Fruit fly (Drosophila melanogaster): Measurements from ENCODE around the gene CG11694.
A peak's percentile ranks its signal among the peaks of the same experiment; 100 is the strongest.

Gene CG11694

DNA sequence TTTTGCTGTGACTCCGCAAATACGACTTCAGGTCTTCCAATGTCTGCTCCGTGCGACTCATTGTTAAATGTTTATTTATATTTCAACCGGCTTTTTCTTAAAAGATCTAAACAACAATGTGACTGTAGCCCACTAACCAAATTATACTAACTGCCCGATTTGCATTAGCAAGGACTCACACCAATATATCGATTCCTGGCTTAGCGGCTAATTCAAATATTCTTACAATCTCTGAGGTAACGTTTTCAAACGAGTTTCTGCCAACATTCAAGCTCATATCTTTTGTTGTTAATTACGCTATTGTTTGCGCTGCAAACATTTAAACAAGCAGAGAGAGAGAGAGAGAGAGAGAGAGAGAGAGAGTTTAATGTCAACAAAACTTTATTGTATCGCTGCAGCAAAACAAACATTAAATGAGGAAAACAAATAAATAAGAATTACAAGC is 3.4 kb downstream of the CG11694 start, which contains the start of gene tex (continued):
- TF ChIP-seq CG10209 (GFP tag; optimal IDR thresholded peaks at IDR 0.05) = no peak
- no peak for TF ChIP-seq Hr51 (GFP tag; optimal IDR thresholded peaks at IDR 0.05)
- TF ChIP-seq kni (GFP tag; optimal IDR thresholded peaks at IDR 0.05) = peak; percentile 68
- no peak for TF ChIP-seq CG2678 (tag; optimal IDR thresholded peaks at IDR 0.05)
- TF ChIP-seq Dfd (GFP tag; optimal IDR thresholded peaks at IDR 0.05) = no peak
- no peak for TF ChIP-seq crol (GFP tag; IDR thresholded peaks at IDR 0.05)
- no peak for TF ChIP-seq CG7928 (GFP tag; optimal IDR thresholded peaks at IDR 0.05)
- TF ChIP-seq CG10565 (GFP tag; optimal IDR thresholded peaks at IDR 0.05) = no peak
- TF ChIP-seq Hmx (GFP tag; optimal IDR thresholded peaks at IDR 0.05) = no peak
- TF ChIP-seq nmo (GFP tag; optimal IDR thresholded peaks at IDR 0.05) = peak; percentile 55
- peak; percentile 89 for TF ChIP-seq Asciz (GFP tag; optimal IDR thresholded peaks at IDR 0.05)
- peak in 1 of 2 experiments; percentile 76 for TF ChIP-seq Pdp1 (GFP tag; optimal IDR thresholded peaks at IDR 0.05)
- TF ChIP-seq Adf1 (GFP tag; IDR thresholded peaks at IDR 0.05) = no peak
- no peak for TF ChIP-seq dpn (GFP tag; optimal IDR thresholded peaks at IDR 0.05)
- peak; percentile 22 for TF ChIP-seq CG1233 (GFP tag; optimal IDR thresholded peaks at IDR 0.05)
- peak; percentile 27; the same call in 1 of the 3 replicates for TF ChIP-seq knrl (GFP tag; IDR thresholded peaks at IDR 0.05; ENCODE audit: partially characterized antibody)
- no peak for TF ChIP-seq sug (tag; optimal IDR thresholded peaks at IDR 0.05)
- TF ChIP-seq CG15514 (GFP tag; optimal IDR thresholded peaks at IDR 0.05) = peak; percentile 56
- TF ChIP-seq Eip74EF (GFP tag; optimal IDR thresholded peaks at IDR 0.05) = peak in 1 of 2 experiments; percentile 80
- peak; percentile 29; the same call in 1 of the 3 replicates for TF ChIP-seq otp (GFP tag; IDR thresholded peaks at IDR 0.05)
- no peak for TF ChIP-seq lab (GFP tag; optimal IDR thresholded peaks at IDR 0.05)
- TF ChIP-seq unc-4 (GFP tag; IDR thresholded peaks at IDR 0.05; ENCODE audit: partially characterized antibody) = peak; percentile 50
- TF ChIP-seq chif (GFP tag; optimal IDR thresholded peaks at IDR 0.05) = peak in 1 of 2 experiments; percentile 14
- TF ChIP-seq Opbp (GFP tag; IDR thresholded peaks at IDR 0.05; ENCODE audit: partially characterized antibody) = no peak
- peak; percentile 35 for TF ChIP-seq HmgD (GFP tag; optimal IDR thresholded peaks at IDR 0.05)
- peak; percentile 67 for TF ChIP-seq CG13287 (GFP tag; IDR thresholded peaks at IDR 0.05; ENCODE audit: partially characterized antibody)
- no peak for TF ChIP-seq Vsx1 (GFP tag; optimal IDR thresholded peaks at IDR 0.05)
- peak; percentile 79 for TF ChIP-seq trem (tag; optimal IDR thresholded peaks at IDR 0.05)
- TF ChIP-seq CG18262 (tag; optimal IDR thresholded peaks at IDR 0.05) = peak; percentile 65
- no peak for TF ChIP-seq Usf (GFP tag; optimal IDR thresholded peaks at IDR 0.05)
- TF ChIP-seq luna (GFP tag; optimal IDR thresholded peaks at IDR 0.05) = no peak
- no peak for TF ChIP-seq CG34224 (GFP tag; IDR thresholded peaks at IDR 0.05; ENCODE audit: partially characterized antibody)
- TF ChIP-seq sens (GFP tag) = peak; percentile 94
- peak; percentile 14 for TF ChIP-seq Kr (GFP tag; optimal IDR thresholded peaks at IDR 0.05)
- peak; percentile 57 for TF ChIP-seq wek (GFP tag; optimal IDR thresholded peaks at IDR 0.05)
- TF ChIP-seq CG3407 (GFP tag; optimal IDR thresholded peaks at IDR 0.05) = peak; percentile 62
- peak; percentile 37 for TF ChIP-seq HHEX (GFP tag; optimal IDR thresholded peaks at IDR 0.05)
- TF ChIP-seq CG15601 (tag; optimal IDR thresholded peaks at IDR 0.05) = peak; percentile 55
- TF ChIP-seq Jarid2 (GFP tag; optimal IDR thresholded peaks at IDR 0.05) = no peak
- no peak for TF ChIP-seq tio (GFP tag; optimal IDR thresholded peaks at IDR 0.05)
- TF ChIP-seq Fer1 (GFP tag; optimal IDR thresholded peaks at IDR 0.05) = no peak
- no peak for TF ChIP-seq CG10147 (GFP tag; optimal IDR thresholded peaks at IDR 0.05)
- no peak for TF ChIP-seq CG11560 (tag; IDR thresholded peaks at IDR 0.05)
- TF ChIP-seq Sin3A (optimal IDR thresholded peaks at IDR 0.05) = peak; percentile 26
- TF ChIP-seq gem (tag; optimal IDR thresholded peaks at IDR 0.05) = no peak
- TF ChIP-seq PHDP (tag; optimal IDR thresholded peaks at IDR 0.05) = peak; percentile 9
- no peak for TF ChIP-seq Deaf1 (tag; optimal IDR thresholded peaks at IDR 0.05)
- no peak for TF ChIP-seq toy (GFP tag; IDR thresholded peaks at IDR 0.05)
- TF ChIP-seq Xrp1 (GFP tag; IDR thresholded peaks at IDR 0.05) = peak; percentile 49; the same call in 1 of the 2 replicates

Measured in whole organism, embryonic.